Worm (Caenorhabditis elegans) whole organism, mixed stage, embryonic: ENCODE results near the gene pgm-1.
"Not testable (repeated sequence)": the region's sequence is repeated elsewhere in the genome, so short reads cannot be mapped to it uniquely, and the experiment has no call there.

Source experiments
- ces-1 ChIP-seq: fragments of 150-350 bp; optimal IDR thresholded peaks from 2 replicates; lab custom pipeline; 2014; ENCODE audit warnings: missing biosample characterization, missing genetic modification reagents, missing genetic modification characterization
- elt-3 ChIP-seq: fragments of 150-350 bp; optimal IDR thresholded peaks from 2 replicates; lab custom pipeline; 2014; ENCODE audit warnings: missing biosample characterization, missing genetic modification characterization
- ham-2 ChIP-seq: fragments of 200-800 bp; sonication (Bioruptor generic); optimal IDR thresholded peaks from 2 replicates; lab custom pipeline; 2018; ENCODE audit warnings: mild to moderate bottlenecking, missing genetic modification characterization, missing compliant biosample characterization
- lsy-2 ChIP-seq: fragments of 150-350 bp; optimal IDR thresholded peaks from 2 replicates; lab custom pipeline; 2014; ENCODE audit warnings: missing biosample characterization, missing genetic modification characterization
- nhr-28 ChIP-seq: fragments of 150-350 bp; optimal IDR thresholded peaks from 2 replicates; lab custom pipeline; 2014; ENCODE audit warnings: missing biosample characterization, missing genetic modification characterization
- nhr-76 ChIP-seq: sonication (generic microtip); optimal IDR thresholded peaks from 2 replicates; lab custom pipeline; 2017; ENCODE audit warnings: missing biosample characterization, missing genetic modification characterization
- pha-4 ChIP-seq: fragments of 150-350 bp; optimal IDR thresholded peaks from 2 replicates; lab custom pipeline; 2018; ENCODE audit warnings: missing biosample characterization, missing genetic modification reagents, missing genetic modification characterization
- snpc-4 ChIP-seq: fragments of 150-350 bp; optimal IDR thresholded peaks from 2 replicates; lab custom pipeline; 2014; ENCODE audit warnings: missing biosample characterization, missing genetic modification characterization
- unc-120 ChIP-seq: sonication (generic microtip); optimal IDR thresholded peaks from 2 replicates; lab custom pipeline; 2017; ENCODE audit warnings: missing genetic modification characterization, missing compliant biosample characterization; ENCODE audit not compliant: poor library complexity, severe bottlenecking
- unc-62 ChIP-seq: fragments of 150-350 bp; optimal IDR thresholded peaks from 2 replicates; lab custom pipeline; 2014; ENCODE audit warnings: missing biosample characterization, missing genetic modification reagents, missing genetic modification characterization

- not testable (repeated sequence) for TF ChIP-seq nhr-76; unc-120 (tag; lab: Kevin White, UChicago); unc-62 (GFP tag; lab: Kevin White, UChicago); pha-4 (tag; lab: Kevin White, UChicago); snpc-4 (tag; lab: Kevin White, UChicago); ces-1 (GFP tag; lab: Kevin White, UChicago); lsy-2 (tag; lab: Kevin White, UChicago); nhr-28 (tag; lab: Kevin White, UChicago); elt-3; ham-2 (GFP tag; lab: Kevin White, UChicago)
Observed at ce11 chrII:4860260-4860659, 29.0 kb upstream of the pgm-1 start, which contains the start of the genes nspd-5 and F11G11.4.
